In genomic region chrIII:13526191-13526590, ce11 we compare ENCODE assay signal across 2 worm cellular contexts.
TF ChIP-seq lines count a peak whose summit lies in the region.

No protein-coding gene starts in this region.

TF ChIP-seq in whole organism, L3 larva, 47 proteins besides CTCF, POLR2A, EP300 and RAD21 (continued from another document):
- TF ChIP-seq ztf-4 (tag; optimal IDR thresholded peaks at IDR 0.05; lab: Kevin White, UChicago) (no peak), aly-2 (tag; optimal IDR thresholded peaks at IDR 0.05; lab: Kevin White, UChicago) (no peak), fkh-2 (tag; optimal IDR thresholded peaks at IDR 0.05; lab: Kevin White, UChicago) (no peak), egl-27 (tag; optimal IDR thresholded peaks at IDR 0.05; lab: Kevin White, UChicago) (no peak), hmg-11 (tag; optimal IDR thresholded peaks at IDR 0.05; lab: Kevin White, UChicago) (no peak), fos-1 (tag; optimal IDR thresholded peaks at IDR 0.05; lab: Kevin White, UChicago) (peak; percentile 25), lin-39 (tag; optimal IDR thresholded peaks at IDR 0.05; lab: Kevin White, UChicago) (no peak), nhr-28 (tag; optimal IDR thresholded peaks at IDR 0.05; lab: Kevin White, UChicago) (no peak), ama-1 (optimal IDR thresholded peaks at IDR 0.05; lab: Kevin White, UChicago) (no peak), nhr-12 (tag; optimal IDR thresholded peaks at IDR 0.05; lab: Kevin White, UChicago) (no peak), ceh-28 (tag; optimal IDR thresholded peaks at IDR 0.05; lab: Kevin White, UChicago) (peak; percentile 47)

TF ChIP-seq in whole organism, L4 larva, 104 proteins besides CTCF, POLR2A, EP300 and RAD21 (continued from another document):
- TF ChIP-seq arid-1 (GFP tag; conservative IDR thresholded peaks at IDR 0.05; lab: Robert Waterston, UW) (no peak), dmd-9 (GFP tag; IDR thresholded peaks at IDR 0.05; lab: Robert Waterston, UW) (no peak)
